Fruit fly (Drosophila melanogaster) whole organism, wandering third instar larva: Measurements from ENCODE around the gene CG15772.

Source experiments
- Abd-B ChIP-seq: fragments of >200 bp; optimal IDR thresholded peaks from 2 replicates; lab custom pipeline; 2017; ENCODE audit warnings: missing biosample characterization, missing genetic modification characterization
- CG32264 ChIP-seq: fragments of 200-800 bp; sonication (Bioruptor generic); optimal IDR thresholded peaks from 2 replicates; lab custom pipeline; 2016; ENCODE audit warnings: missing biosample characterization, missing genetic modification characterization
- CG9705 ChIP-seq: fragments of 200-800 bp; sonication (Bioruptor generic); optimal IDR thresholded peaks from 2 replicates; lab custom pipeline; 2018; ENCODE audit warnings: missing biosample characterization, mild to moderate bottlenecking, missing genetic modification characterization
- CrebA ChIP-seq: fragments of 200-800 bp; sonication (Bioruptor generic); optimal IDR thresholded peaks from 2 replicates; lab custom pipeline; 2016; ENCODE audit warnings: missing biosample characterization, mild to moderate bottlenecking, missing genetic modification characterization, borderline replicate concordance
- Dfd ChIP-seq: fragments of >200 bp; optimal IDR thresholded peaks from 2 replicates; lab custom pipeline; 2017; ENCODE audit warnings: missing biosample characterization, missing genetic modification characterization
- Dif ChIP-seq: fragments of 200-275, 200-300 bp; sonication (Bioruptor generic); optimal IDR thresholded peaks from 2 replicates; lab custom pipeline; 2018; ENCODE audit warnings: missing biosample characterization, missing genetic modification characterization; ENCODE audit not compliant: partially characterized antibody
- GATAd ChIP-seq: sonication (Bioruptor generic); optimal IDR thresholded peaks from 2 replicates; lab custom pipeline; 2016; ENCODE audit warnings: missing biosample characterization, missing genetic modification characterization
- HLH106 ChIP-seq: fragments of 200-800 bp; optimal IDR thresholded peaks from 3 replicates; lab custom pipeline; 2019; ENCODE audit warnings: missing biosample characterization, mild to moderate bottlenecking, missing genetic modification characterization, moderate library complexity
- Hnf4 ChIP-seq: fragments of 200-800 bp; sonication (Bioruptor generic); optimal IDR thresholded peaks from 2 replicates; lab custom pipeline; 2016; ENCODE audit warnings: missing biosample characterization, mild to moderate bottlenecking, missing genetic modification characterization
- Hr78 ChIP-seq: fragments of >200 bp; optimal IDR thresholded peaks from 2 replicates; lab custom pipeline; 2017; ENCODE audit warnings: missing biosample characterization, missing genetic modification characterization
- Hr83 ChIP-seq: fragments of 200-300 bp; sonication (Bioruptor generic); optimal IDR thresholded peaks from 2 replicates; lab custom pipeline; 2016; ENCODE audit warnings: missing biosample characterization, mild to moderate bottlenecking, missing genetic modification characterization, moderate library complexity; ENCODE audit not compliant: poor library complexity, severe bottlenecking
- Jra ChIP-seq: sonication (Bioruptor generic); optimal IDR thresholded peaks from 2 replicates; lab custom pipeline; 2016; ENCODE audit warnings: missing biosample characterization, missing genetic modification characterization
- Mio ChIP-seq: sonication (Bioruptor generic); optimal IDR thresholded peaks from 2 replicates; lab custom pipeline; 2016; ENCODE audit warnings: missing biosample characterization, missing genetic modification characterization
- Myc ChIP-seq: fragments of >200 bp; optimal IDR thresholded peaks from 2 replicates; lab custom pipeline; 2017
- N ChIP-seq: fragments of >200 bp; optimal IDR thresholded peaks from 2 replicates; lab custom pipeline; 2018; ENCODE audit warnings: missing biosample characterization, missing external identifiers, missing genetic modification characterization
- OdsH ChIP-seq: fragments of 200-800 bp; sonication (Bioruptor generic); optimal IDR thresholded peaks from 2 replicates; lab custom pipeline; 2016; ENCODE audit warnings: missing biosample characterization, mild to moderate bottlenecking, missing genetic modification characterization
- Rel ChIP-seq, 2 experiments: fragments of 200-800 bp; sonication (Bioruptor generic) in 1 of 2; optimal IDR thresholded peaks; 2 replicates in 1 of 2; 3 replicates in 1 of 2; lab custom pipeline; 2016 to 2019; ENCODE audit warnings: mild to moderate bottlenecking in 2 of 2, missing biosample characterization in 2 of 2, missing genetic modification characterization in 2 of 2, moderate library complexity in 1 of 2
- Sp1 ChIP-seq: fragments of 200-800 bp; sonication (Bioruptor generic); optimal IDR thresholded peaks from 3 replicates; lab custom pipeline; 2019; ENCODE audit warnings: missing biosample characterization, mild to moderate bottlenecking, missing genetic modification characterization, moderate library complexity
- Vsx2 ChIP-seq: fragments of 200-300, 225-300 bp; sonication (Bioruptor generic); optimal IDR thresholded peaks from 2 replicates; lab custom pipeline; 2018; ENCODE audit warnings: missing biosample characterization, missing genetic modification characterization; ENCODE audit not compliant: partially characterized antibody
- br ChIP-seq: fragments of 200-800 bp; sonication (Bioruptor generic); optimal IDR thresholded peaks from 2 replicates; lab custom pipeline; 2016; ENCODE audit warnings: missing biosample characterization, missing genetic modification characterization
- brk ChIP-seq: fragments of 200-800 bp; sonication (Bioruptor generic); optimal IDR thresholded peaks from 2 replicates; lab custom pipeline; 2016; ENCODE audit warnings: missing biosample characterization, mild to moderate bottlenecking, missing genetic modification characterization
- dl ChIP-seq, 2 experiments: fragments of 175-275, 200-275 bp in 1 of 2; fragments of 200-275 bp in 1 of 2; sonication (Bioruptor generic); optimal IDR thresholded peaks; lab custom pipeline; 2018; ENCODE audit warnings: mild to moderate bottlenecking in 2 of 2, missing biosample characterization in 2 of 2, missing genetic modification characterization in 2 of 2, moderate library complexity in 2 of 2; ENCODE audit not compliant: partially characterized antibody in 2 of 2, insufficient read depth in 1 of 2
- dmrt93B ChIP-seq: fragments of 200-800 bp; sonication (Bioruptor generic); optimal IDR thresholded peaks from 2 replicates; lab custom pipeline; 2018; ENCODE audit warnings: missing biosample characterization, mild to moderate bottlenecking, missing genetic modification characterization
- dsf ChIP-seq: sonication (Bioruptor generic); optimal IDR thresholded peaks from 2 replicates; lab custom pipeline; 2016; ENCODE audit warnings: missing biosample characterization, missing genetic modification characterization, borderline replicate concordance
- ey ChIP-seq: fragments of 200-800 bp; sonication (Bioruptor generic); optimal IDR thresholded peaks from 2 replicates; lab custom pipeline; 2016; ENCODE audit warnings: missing biosample characterization, missing genetic modification characterization
- foxo ChIP-seq, 2 experiments: fragments of 200-800 bp; sonication (Bioruptor generic); optimal IDR thresholded peaks; 2 replicates in 1 of 2; 3 replicates in 1 of 2; lab custom pipeline; 2016 to 2017; ENCODE audit warnings: missing biosample characterization in 2 of 2, missing genetic modification characterization in 2 of 2
- fru ChIP-seq: fragments of 200-800 bp; sonication (Bioruptor generic); optimal IDR thresholded peaks from 3 replicates; lab custom pipeline; 2016; ENCODE audit warnings: missing biosample characterization, mild to moderate bottlenecking, missing genetic modification characterization
- h ChIP-seq: fragments of 200-800 bp; sonication (Bioruptor generic); optimal IDR thresholded peaks from 3 replicates; lab custom pipeline; 2016; ENCODE audit warnings: missing biosample characterization, mild to moderate bottlenecking, missing genetic modification characterization
- jim ChIP-seq: fragments of 175-275, 200-325 bp; sonication (Bioruptor generic); optimal IDR thresholded peaks from 2 replicates; lab custom pipeline; 2016; ENCODE audit warnings: missing biosample characterization, mild to moderate bottlenecking, missing genetic modification characterization
- lola ChIP-seq: fragments of >200 bp; optimal IDR thresholded peaks from 2 replicates; lab custom pipeline; 2017; ENCODE audit warnings: missing biosample characterization, missing genetic modification characterization
- pan ChIP-seq: fragments of >200 bp; optimal IDR thresholded peaks from 2 replicates; lab custom pipeline; 2017
- psq ChIP-seq: fragments of 200-800 bp; sonication (Bioruptor generic); optimal IDR thresholded peaks from 3 replicates; lab custom pipeline; 2017; ENCODE audit warnings: missing biosample characterization, mild to moderate bottlenecking, missing genetic modification characterization, moderate library complexity
- rgr ChIP-seq: fragments of 200-800 bp; sonication (Bioruptor generic); optimal IDR thresholded peaks from 3 replicates; lab custom pipeline; 2016; ENCODE audit warnings: missing biosample characterization, mild to moderate bottlenecking, missing genetic modification characterization
- sage ChIP-seq: fragments of 200-800 bp; sonication (Bioruptor generic); optimal IDR thresholded peaks from 2 replicates; lab custom pipeline; 2016; ENCODE audit warnings: missing biosample characterization, mild to moderate bottlenecking, missing genetic modification characterization
- sv ChIP-seq: fragments of 200-800 bp; sonication (Bioruptor generic); optimal IDR thresholded peaks from 3 replicates; lab custom pipeline; 2016; ENCODE audit warnings: missing biosample characterization, missing genetic modification characterization
- tai ChIP-seq: sonication (Bioruptor generic); optimal IDR thresholded peaks from 2 replicates; lab custom pipeline; 2016; ENCODE audit warnings: missing biosample characterization, missing genetic modification characterization
- usp ChIP-seq: fragments of >200 bp; optimal IDR thresholded peaks from 2 replicates; lab custom pipeline; 2017; ENCODE audit warnings: missing biosample characterization, missing genetic modification characterization
- woc ChIP-seq: sonication (Bioruptor generic); optimal IDR thresholded peaks from 2 replicates; lab custom pipeline; 2016; ENCODE audit warnings: missing biosample characterization, mild to moderate bottlenecking, missing genetic modification characterization

CG15772 gene

dm6 chrX:5752838-5753237 is 789 bp downstream of the CG15772 start:
- TF ChIP-seq sage (GFP tag; lab: Kevin White, UChicago) (no peak), Dfd (GFP tag; lab: Kevin White, UChicago) (peak; percentile 96), lola (GFP tag; lab: Kevin White, UChicago) (no peak)

dm6 chrX:5754837-5755828 is 3.1 kb downstream of the CG15772 start, which contains the start of the genes lin-52 and CG15771:
lin-52 (minus strand) TSS chrX:5754958.
CG15771 (plus strand) TSS chrX:5755574.
- peak; percentile 90 for TF ChIP-seq sage (GFP tag; lab: Kevin White, UChicago)
- TF ChIP-seq GATAd (GFP tag; lab: Kevin White, UChicago): peak; percentile 58
- no peak for TF ChIP-seq CrebA
- peak; percentile 31 for TF ChIP-seq Mio (GFP tag; lab: Kevin White, UChicago)
- TF ChIP-seq tai (GFP tag; lab: Kevin White, UChicago): no peak
- peak; percentile 59 for TF ChIP-seq CG32264
- no peak for TF ChIP-seq Vsx2 (GFP tag; lab: Kevin White, UChicago)
- peak; percentile 91 for TF ChIP-seq br (GFP tag; lab: Kevin White, UChicago)
- TF ChIP-seq jim (GFP tag; lab: Kevin White, UChicago): peak; percentile 91
- peak; percentile 95 for TF ChIP-seq Rel (GFP tag; optimal IDR thresholded peaks at IDR 0.05; lab: Kevin White, UChicago)
- peak; percentile 85 for TF ChIP-seq Rel (tag; optimal IDR thresholded peaks at IDR 0.05; lab: Kevin White, UChicago)
- TF ChIP-seq Hr83 (GFP tag; lab: Kevin White, UChicago): peak; percentile 95
- TF ChIP-seq woc (GFP tag; lab: Kevin White, UChicago): peak; percentile 92
- TF ChIP-seq ey: peak; percentile 93
- TF ChIP-seq pan (lab: Kevin White, UChicago): no peak
- peak; percentile 87 for TF ChIP-seq brk (GFP tag; lab: Kevin White, UChicago)
- peak; percentile 93 for TF ChIP-seq rgr (GFP tag; lab: Kevin White, UChicago)
- TF ChIP-seq dmrt93B: peak; percentile 96
- no peak for TF ChIP-seq Abd-B (GFP tag; lab: Kevin White, UChicago)
- peak; percentile 99 for TF ChIP-seq h
- peak; percentile 81 for TF ChIP-seq Jra (GFP tag; lab: Kevin White, UChicago)
- peak; percentile 99 for TF ChIP-seq fru
- peak; percentile 96 for TF ChIP-seq psq (GFP tag; lab: Kevin White, UChicago)
- peak; percentile 77 for TF ChIP-seq Hnf4 (GFP tag; lab: Kevin White, UChicago)
- TF ChIP-seq OdsH: peak; percentile 93
- peak; percentile 89 for TF ChIP-seq sv
- peak; percentile 95 for TF ChIP-seq CG9705 (GFP tag; lab: Kevin White, UChicago)
- TF ChIP-seq usp (GFP tag; lab: Kevin White, UChicago): no peak
- peak; percentile 48 for TF ChIP-seq Myc (lab: Kevin White, UChicago)
- TF ChIP-seq Dfd (GFP tag; lab: Kevin White, UChicago): no peak
- peak; percentile 97 for TF ChIP-seq HLH106 (tag; lab: Kevin White, UChicago)
- peak; percentile 97 for TF ChIP-seq Sp1
- no peak for TF ChIP-seq lola (GFP tag; lab: Kevin White, UChicago)
- peak; percentile 60 to 68 for TF ChIP-seq dl (GFP tag; optimal IDR thresholded peaks at IDR 0.05; lab: Kevin White, UChicago; ENCODE audit: insufficient read depth in 1 of 2, partially characterized antibody in 2 of 2)
- TF ChIP-seq dsf (GFP tag; lab: Kevin White, UChicago): peak; percentile 37
- no peak for TF ChIP-seq N (GFP tag; lab: Kevin White, UChicago)
- peak in 1 of 2 experiments; percentile 96 for TF ChIP-seq foxo (GFP tag; optimal IDR thresholded peaks at IDR 0.05; lab: Kevin White, UChicago)
- no peak for TF ChIP-seq Hr78
- TF ChIP-seq Dif (GFP tag; lab: Kevin White, UChicago): peak; percentile 80
- TF ChIP-seq, all 38 proteins: peak for 28
